Fruit fly (Drosophila melanogaster): Measurements from ENCODE around the gene Rnb.
A peak's percentile ranks its signal among the peaks of the same experiment; 100 is the strongest.

Gene Rnb

dm6 chr3R:29757226-29757625, 41.9 kb downstream of the Rnb start (continued):
- peak; percentile 17 for TF ChIP-seq CG6854 (GFP tag; optimal IDR thresholded peaks at IDR 0.05)
- TF ChIP-seq CG11762 (GFP tag; optimal IDR thresholded peaks at IDR 0.05; ENCODE audit: insufficient read depth), result peak; percentile 19
- no peak for TF ChIP-seq topi (GFP tag; optimal IDR thresholded peaks at IDR 0.05)
- no peak for TF ChIP-seq dac (GFP tag; optimal IDR thresholded peaks at IDR 0.05)
- TF ChIP-seq CG9139 (GFP tag; optimal IDR thresholded peaks at IDR 0.05), result peak; percentile 72
- TF ChIP-seq CG8632 (GFP tag; optimal IDR thresholded peaks at IDR 0.05), result peak; percentile 44
- TF ChIP-seq Lpt (GFP tag; optimal IDR thresholded peaks at IDR 0.05), result no peak
- TF ChIP-seq CG32006 (GFP tag; optimal IDR thresholded peaks at IDR 0.05), result no peak
- no peak for TF ChIP-seq CG8119 (GFP tag; IDR thresholded peaks at IDR 0.05)
- TF ChIP-seq CG6276 (GFP tag; optimal IDR thresholded peaks at IDR 0.05), result no peak
- no peak for TF ChIP-seq dsx (GFP tag; optimal IDR thresholded peaks at IDR 0.05; ENCODE audit: poor library complexity, severe bottlenecking)
- peak; percentile 6 for TF ChIP-seq CG16779 (tag; optimal IDR thresholded peaks at IDR 0.05)

dm6 chr3R:29756153-29756552, 43.0 kb downstream of the Rnb start:
- no peak for TF ChIP-seq Hr39 (GFP tag; optimal IDR thresholded peaks at IDR 0.05)
- peak; percentile 12 for TF ChIP-seq Lpt (GFP tag; optimal IDR thresholded peaks at IDR 0.05)
- no peak for TF ChIP-seq CG4318 (GFP tag; optimal IDR thresholded peaks at IDR 0.05)
- no peak for TF ChIP-seq Sox14 (GFP tag; optimal IDR thresholded peaks at IDR 0.05)
- peak; percentile 4 for TF ChIP-seq pdm3 (GFP tag; optimal IDR thresholded peaks at IDR 0.05)
- TF ChIP-seq Eip78C (GFP tag), result peak; percentile 24
- peak; percentile 58 for TF ChIP-seq CG8119 (GFP tag; IDR thresholded peaks at IDR 0.05)
- no peak for TF ChIP-seq CG6854 (GFP tag; optimal IDR thresholded peaks at IDR 0.05)
- no peak for TF ChIP-seq salr (GFP tag; optimal IDR thresholded peaks at IDR 0.05)
- peak; percentile 41; the same call in 1 of the 3 replicates for TF ChIP-seq eg (GFP tag; IDR thresholded peaks at IDR 0.05)
- TF ChIP-seq CG6792 (GFP tag; optimal IDR thresholded peaks at IDR 0.05), result no peak
- peak; percentile 61 for TF ChIP-seq CG32006 (GFP tag; optimal IDR thresholded peaks at IDR 0.05)
- TF ChIP-seq Hr4 (GFP tag; optimal IDR thresholded peaks at IDR 0.05), result peak; percentile 12

dm6 chr3R:29755248-29755647, 43.9 kb downstream of the Rnb start:
- TF ChIP-seq dsx (GFP tag; optimal IDR thresholded peaks at IDR 0.05; ENCODE audit: poor library complexity, severe bottlenecking), result peak; percentile 57
- peak; percentile 76 for TF ChIP-seq CG15336 (GFP tag; IDR thresholded peaks at IDR 0.05)
- TF ChIP-seq eg (GFP tag; IDR thresholded peaks at IDR 0.05), result peak; percentile 90
- no peak for TF ChIP-seq fkh (GFP tag; optimal IDR thresholded peaks at IDR 0.05)
- peak; percentile 78 for TF ChIP-seq CG8119 (GFP tag; IDR thresholded peaks at IDR 0.05)
- peak in 1 of 2 experiments; percentile 15 for TF ChIP-seq salr (GFP tag; optimal IDR thresholded peaks at IDR 0.05)
- peak; percentile 69; the same call in 2 of the 3 replicates for TF ChIP-seq CG6163 (GFP tag; IDR thresholded peaks at IDR 0.05)
- no peak for TF ChIP-seq CG1621 (tag; optimal IDR thresholded peaks at IDR 0.05)
- TF ChIP-seq OdsH (GFP tag; optimal IDR thresholded peaks at IDR 0.05), result no peak
- TF ChIP-seq Gug (GFP tag; IDR thresholded peaks at IDR 0.05), result peak; percentile 80
- TF ChIP-seq CG11902 (GFP tag; optimal IDR thresholded peaks at IDR 0.05), result no peak
- peak; percentile 78 for TF ChIP-seq CG32006 (GFP tag; optimal IDR thresholded peaks at IDR 0.05)
- no peak for TF ChIP-seq Met (GFP tag; optimal IDR thresholded peaks at IDR 0.05)
- peak; percentile 5 for TF ChIP-seq cyc (GFP tag; optimal IDR thresholded peaks at IDR 0.05)
- TF ChIP-seq Eip78C (GFP tag), result peak; percentile 67
- TF ChIP-seq fd59A (GFP tag; optimal IDR thresholded peaks at IDR 0.05), result no peak
- no peak for TF ChIP-seq pdm3 (GFP tag; optimal IDR thresholded peaks at IDR 0.05)
- TF ChIP-seq CG6792 (GFP tag; optimal IDR thresholded peaks at IDR 0.05), result no peak
- TF ChIP-seq Sox14 (GFP tag; optimal IDR thresholded peaks at IDR 0.05), result peak; percentile 9
- no peak for TF ChIP-seq Blimp-1 (GFP tag; optimal IDR thresholded peaks at IDR 0.05)
- no peak for TF ChIP-seq CG10631 (GFP tag; optimal IDR thresholded peaks at IDR 0.05)
- TF ChIP-seq CG11294 (GFP tag; IDR thresholded peaks at IDR 0.05), result peak; percentile 53
- TF ChIP-seq CG11762 (GFP tag; optimal IDR thresholded peaks at IDR 0.05; ENCODE audit: insufficient read depth), result no peak

Data from whole organism, prepupa.